Fruit fly (Drosophila melanogaster) whole organism, adult: ENCODE results near the gene CG46511.
"Not testable (repeated sequence)": the region's sequence is repeated elsewhere in the genome, so short reads cannot be mapped to it uniquely, and the experiment has no call there.

Experiments
- CG1620 ChIP-seq: fragments of 200-800 bp; sonication (Bioruptor generic); optimal IDR thresholded peaks from 2 replicates; lab custom pipeline; 2016; ENCODE audit warnings: missing biosample characterization, missing genetic modification characterization
- CG33017 ChIP-seq: fragments of 200-800 bp; sonication (Bioruptor generic); optimal IDR thresholded peaks from 2 replicates; lab custom pipeline; 2018; ENCODE audit warnings: missing biosample characterization, mild to moderate bottlenecking, missing genetic modification characterization, moderate library complexity
- CG5204 ChIP-seq: fragments of 200-800 bp; sonication (Bioruptor generic); optimal IDR thresholded peaks from 2 replicates; lab custom pipeline; 2016; ENCODE audit warnings: missing biosample characterization, missing genetic modification characterization
- CG7045 ChIP-seq: fragments of 200-800 bp; sonication (Bioruptor generic); optimal IDR thresholded peaks from 2 replicates; lab custom pipeline; 2017; ENCODE audit warnings: missing biosample characterization, mild to moderate bottlenecking, missing genetic modification characterization
- CG7101 ChIP-seq: fragments of 200-800 bp; sonication (Bioruptor generic); optimal IDR thresholded peaks from 2 replicates; lab custom pipeline; 2018; ENCODE audit warnings: missing biosample characterization, mild to moderate bottlenecking, missing genetic modification characterization, moderate library complexity
- Hr96 ChIP-seq: fragments of 200-800 bp; sonication (Bioruptor generic); optimal IDR thresholded peaks from 2 replicates; lab custom pipeline; 2016; ENCODE audit warnings: missing biosample characterization, missing genetic modification characterization
- bab1 ChIP-seq: fragments of 200-800 bp; sonication (Bioruptor generic); optimal IDR thresholded peaks from 3 replicates; lab custom pipeline; 2019; ENCODE audit warnings: missing biosample characterization, mild to moderate bottlenecking, missing genetic modification characterization, moderate library complexity
- cic ChIP-seq: fragments of 200-800 bp; sonication (Bioruptor generic); optimal IDR thresholded peaks from 2 replicates; lab custom pipeline; 2017; ENCODE audit warnings: missing biosample characterization, mild to moderate bottlenecking, missing genetic modification characterization, moderate library complexity
- cnc ChIP-seq, 2 experiments: fragments of >200 bp; optimal IDR thresholded peaks; 2 replicates each; lab custom pipeline; 2017
- kay ChIP-seq: fragments of 200-800 bp; sonication (Bioruptor generic); peaks from one replicate; lab custom pipeline; 2016; ENCODE audit warnings: missing biosample characterization, missing genetic modification characterization, borderline replicate concordance
- ovo ChIP-seq: fragments of 200-800 bp; sonication (Bioruptor generic); optimal IDR thresholded peaks from 2 replicates; lab custom pipeline; 2016; ENCODE audit warnings: missing biosample characterization, missing genetic modification characterization
- pad ChIP-seq: fragments of 200-800 bp; sonication (Bioruptor generic); optimal IDR thresholded peaks from 3 replicates; lab custom pipeline; 2017; ENCODE audit warnings: missing biosample characterization, missing genetic modification characterization, mild to moderate bottlenecking, moderate library complexity, missing genetic modification reagents
- toe ChIP-seq: fragments of 200-800 bp; sonication (Bioruptor generic); optimal IDR thresholded peaks from 2 replicates; lab custom pipeline; 2016; ENCODE audit warnings: missing biosample characterization, missing genetic modification characterization

dm6 chrX:22182193-22182592 is at the start of gene CG46511:
- TF ChIP-seq bab1; kay (GFP tag; lab: Kevin White, UChicago); CG7101 (tag; lab: Kevin White, UChicago); CG5204; CG33017 (tag; lab: Kevin White, UChicago); ovo; Hr96 (GFP tag; lab: Kevin White, UChicago); pad (GFP tag; lab: Kevin White, UChicago); CG1620 (GFP tag; lab: Kevin White, UChicago); toe; cic (GFP tag; lab: Kevin White, UChicago); cnc (optimal IDR thresholded peaks at IDR 0.05; lab: Kevin White, UChicago); CG7045 (GFP tag; lab: Kevin White, UChicago): not testable (repeated sequence)
